Worm (Caenorhabditis elegans) whole organism, L3 larva: Measurements from ENCODE around the gene K11D12.14.

Experiments used
- ama-1 ChIP-seq: fragments of 150-350 bp; optimal IDR thresholded peaks from 2 replicates; lab custom pipeline; 2018
- egl-27 ChIP-seq: sonication (generic microtip); optimal IDR thresholded peaks from 4 replicates; lab custom pipeline; 2017; ENCODE audit warnings: missing biosample characterization, missing genetic modification reagents, missing genetic modification characterization
- elt-1 ChIP-seq: fragments of 150-350 bp; optimal IDR thresholded peaks from 2 replicates; lab custom pipeline; 2014; ENCODE audit warnings: missing biosample characterization, missing genetic modification characterization
- lin-15B ChIP-seq: fragments of 150-350 bp; optimal IDR thresholded peaks from 2 replicates; lab custom pipeline; 2014; ENCODE audit warnings: missing biosample characterization, missing genetic modification characterization
- mml-1 ChIP-seq: fragments of 150-350 bp; sonication (generic microtip); optimal IDR thresholded peaks from 3 replicates; lab custom pipeline; 2014; ENCODE audit warnings: missing biosample characterization, missing genetic modification characterization
- nhr-23 ChIP-seq: fragments of 150-350 bp; optimal IDR thresholded peaks from 2 replicates; lab custom pipeline; 2014; ENCODE audit warnings: missing biosample characterization, missing genetic modification reagents, missing genetic modification characterization
- nhr-67 ChIP-seq: fragments of 150-350 bp; optimal IDR thresholded peaks from 2 replicates; lab custom pipeline; 2014; ENCODE audit warnings: missing biosample characterization, missing genetic modification characterization
- nhr-76 ChIP-seq: fragments of 150-350 bp; sonication (generic microtip); optimal IDR thresholded peaks from 5 replicates; lab custom pipeline; 2014; ENCODE audit warnings: missing biosample characterization, missing genetic modification characterization
- skn-1 ChIP-seq: fragments of 150-350 bp; optimal IDR thresholded peaks from 2 replicates; lab custom pipeline; 2014; ENCODE audit warnings: missing biosample characterization, missing genetic modification characterization

- no peak for TF ChIP-seq skn-1 (tag; lab: Kevin White, UChicago)
- no peak for TF ChIP-seq ama-1 (lab: Kevin White, UChicago)
- TF ChIP-seq nhr-23 = no peak
- TF ChIP-seq egl-27 (tag; lab: Kevin White, UChicago) = no peak
- TF ChIP-seq nhr-76 = no peak
- no peak for TF ChIP-seq lin-15B (tag; lab: Kevin White, UChicago)
- no peak for TF ChIP-seq elt-1 (tag; lab: Kevin White, UChicago)
- TF ChIP-seq nhr-67 (tag; lab: Kevin White, UChicago) = no peak
- no peak for TF ChIP-seq mml-1
Measured at ce11 chrV:5052233-5052632, 2.8 kb downstream of the K11D12.14 start, which contains the start of gene K11D12.12.
